Worm (Caenorhabditis elegans) whole organism, dauer: ENCODE results near the gene popl-5.

Experiments used
- unc-62 ChIP-seq: sonication (generic microtip); optimal IDR thresholded peaks from 2 replicates; lab custom pipeline; 2017; ENCODE audit warnings: missing biosample characterization, missing genetic modification reagents, missing genetic modification characterization

The popl-5 gene

DNA sequence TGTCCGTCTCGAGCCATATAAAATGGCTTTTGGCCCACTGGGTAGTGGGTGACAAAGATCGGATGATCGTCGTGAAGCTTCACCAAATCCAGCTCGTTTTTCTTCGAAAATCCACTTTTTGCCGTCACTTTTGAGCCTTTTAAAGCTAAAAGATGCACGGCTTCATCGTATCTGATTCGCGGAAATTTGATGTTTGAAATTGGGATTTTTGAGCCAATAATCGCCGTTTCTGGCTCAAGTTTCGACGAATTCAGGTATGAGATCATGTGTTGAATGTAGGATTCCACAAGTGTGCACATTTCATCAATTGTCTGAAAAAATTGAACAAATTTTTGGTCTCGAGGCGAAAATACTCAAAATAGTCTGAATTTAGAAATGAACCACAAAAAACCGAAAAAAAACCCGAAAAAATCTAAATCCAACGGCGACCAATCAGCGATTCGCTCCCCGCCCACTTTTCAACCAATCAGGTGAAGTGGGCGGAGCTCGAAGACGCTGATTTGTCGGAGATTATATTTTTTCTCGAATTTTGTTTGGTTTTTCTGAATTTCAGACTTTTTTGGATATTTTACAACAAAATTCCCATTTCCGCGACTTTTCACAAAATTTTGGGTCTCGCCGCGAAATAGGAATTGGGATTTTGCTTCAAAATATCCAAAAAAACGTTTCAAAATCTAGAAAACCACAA is 1.7 kb upstream of the popl-5 start:
- no peak for TF ChIP-seq unc-62

DNA sequence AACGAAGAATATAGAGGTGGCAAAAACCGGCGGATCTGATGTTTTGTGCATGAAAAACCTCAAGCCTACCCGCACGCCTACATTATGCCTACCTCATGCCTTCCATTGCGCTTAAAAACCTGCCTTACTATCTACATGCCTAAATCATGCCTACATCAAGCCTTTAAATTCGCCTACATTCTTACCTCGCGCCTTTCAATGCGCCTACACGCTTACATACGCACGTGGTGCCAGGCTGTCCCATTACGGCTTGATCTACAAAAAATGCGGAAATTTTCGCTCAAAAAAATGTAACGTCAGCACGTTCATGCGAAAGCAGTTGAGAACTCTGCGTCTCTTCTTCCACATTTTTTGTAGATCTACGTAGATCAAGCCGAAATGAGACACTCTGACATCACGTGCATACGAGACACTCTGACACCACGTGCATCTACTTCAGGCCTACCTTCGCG is 3.0 kb downstream of the popl-5 start, which contains the start of gene fbxa-220:
Gene fbxa-220, minus strand, starts transcription at position 51 of the 452 bp plus-strand sequence.
- TF ChIP-seq unc-62, result no peak

ce11 chrIII:11481309-11481845 is 5.8 kb downstream of the popl-5 start:
- TF ChIP-seq unc-62, result no peak

DNA sequence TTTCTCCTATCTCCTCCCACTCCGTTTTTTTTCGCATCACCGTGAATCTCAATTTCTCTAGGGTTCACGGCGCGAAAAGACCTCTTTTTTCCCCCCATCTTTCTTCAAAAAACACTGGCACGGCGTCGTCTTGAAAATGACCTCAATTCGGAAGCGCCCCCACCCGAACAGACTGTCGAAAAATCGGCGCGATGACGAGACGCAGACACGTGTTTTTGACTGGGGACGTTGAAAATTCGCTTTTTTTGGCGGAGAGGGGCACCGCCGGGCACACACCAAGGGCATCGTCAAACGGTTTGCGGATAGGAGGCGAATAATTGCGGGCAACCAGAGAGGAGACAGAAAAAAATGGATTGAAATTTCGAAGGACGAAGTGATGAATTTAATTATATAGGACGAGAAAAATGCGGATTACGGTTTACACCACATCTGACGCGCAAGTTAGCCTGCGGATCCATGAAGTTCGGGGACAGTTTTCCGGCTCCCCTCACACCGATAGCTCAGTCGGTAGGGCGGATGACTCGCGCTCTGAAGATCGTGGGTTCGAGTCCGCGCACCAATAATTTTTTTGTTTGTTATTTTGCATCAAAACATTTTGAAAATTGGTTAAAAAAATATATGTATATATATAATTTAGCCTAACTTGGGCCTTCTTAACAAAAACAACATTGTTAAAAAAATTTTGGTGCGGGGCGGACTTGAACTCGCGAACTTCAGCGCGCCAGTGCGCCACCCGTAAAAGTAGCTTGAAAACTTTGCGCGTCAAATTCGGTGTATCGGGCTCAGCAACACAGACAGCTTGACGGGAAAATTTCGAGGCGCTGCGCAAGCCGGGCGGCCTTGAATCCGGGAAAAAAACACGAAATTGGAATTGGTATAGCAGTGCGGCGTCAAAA is 8.4 kb downstream of the popl-5 start:
- no peak for TF ChIP-seq unc-62

ce11 chrIII:11477307-11477706 is 9.8 kb downstream of the popl-5 start:
- no peak for TF ChIP-seq unc-62

DNA sequence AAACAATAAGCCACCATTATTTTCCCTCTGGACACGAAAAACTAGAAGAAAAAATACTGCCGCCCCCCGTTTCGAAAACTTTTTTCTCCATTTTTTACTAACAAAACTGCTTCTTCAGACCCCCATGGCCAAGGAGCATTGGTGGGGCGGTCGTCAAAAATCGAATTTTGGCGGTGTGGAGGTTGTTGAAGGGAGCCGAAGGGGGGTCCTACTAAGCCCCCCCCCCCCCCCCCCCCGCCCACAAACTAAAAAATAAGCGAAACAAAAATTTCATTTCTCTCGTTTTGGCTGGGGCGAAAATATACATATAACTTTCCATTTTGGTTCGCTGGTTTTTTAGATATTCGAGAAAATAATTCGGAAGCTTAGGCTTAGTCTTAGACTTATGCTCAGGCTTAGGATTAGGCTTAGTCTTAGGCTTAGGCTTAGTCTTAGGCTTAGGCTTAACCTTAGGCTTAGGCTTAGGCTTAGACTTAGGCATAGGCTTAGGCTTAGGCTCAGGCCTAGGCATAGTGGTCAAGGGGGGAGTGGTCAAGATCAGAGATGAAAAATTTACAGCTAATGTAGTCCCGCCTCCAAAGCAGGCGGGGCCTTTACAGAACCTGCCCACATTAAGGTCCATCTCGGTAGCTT is 12.4 kb downstream of the popl-5 start:
- TF ChIP-seq unc-62, result no peak

DNA sequence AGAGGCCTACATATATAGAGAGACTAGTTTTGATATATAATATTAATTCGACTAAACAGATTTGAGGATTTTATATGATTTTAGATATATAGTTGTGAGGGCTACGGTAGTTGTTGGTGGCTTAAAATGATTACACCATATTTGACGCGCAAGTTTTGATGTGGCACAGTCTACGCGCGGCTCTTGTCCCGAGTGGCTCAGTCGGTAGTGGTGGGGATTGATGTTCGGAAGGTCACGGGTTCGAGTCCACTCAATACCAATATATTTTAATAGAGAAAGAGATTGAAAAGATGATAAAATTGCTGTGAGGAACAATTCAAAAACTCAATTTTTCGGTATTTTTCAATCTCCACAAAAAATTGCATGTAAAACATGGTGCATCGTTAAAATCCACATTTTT is 14.3 kb downstream of the popl-5 start:
- no peak for TF ChIP-seq unc-62

DNA sequence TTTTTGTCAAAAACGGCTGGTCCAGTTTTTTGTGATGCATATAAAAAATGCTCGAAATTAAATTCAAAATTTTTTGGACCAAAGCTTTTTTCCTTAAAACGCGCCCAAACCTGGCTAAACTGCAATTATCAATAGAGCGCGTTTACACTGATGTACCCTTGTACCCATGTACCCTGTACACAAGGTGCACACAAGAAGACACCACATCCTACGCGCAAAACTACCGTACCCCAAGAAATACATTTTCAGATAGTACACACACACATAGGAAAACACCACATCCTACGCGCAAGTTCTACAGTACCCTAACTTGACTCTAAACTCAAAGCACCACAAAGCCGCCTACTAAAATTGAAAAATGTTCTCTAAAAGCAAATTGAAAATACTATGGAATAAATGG is 15.8 kb downstream of the popl-5 start:
- TF ChIP-seq unc-62, result no peak

DNA sequence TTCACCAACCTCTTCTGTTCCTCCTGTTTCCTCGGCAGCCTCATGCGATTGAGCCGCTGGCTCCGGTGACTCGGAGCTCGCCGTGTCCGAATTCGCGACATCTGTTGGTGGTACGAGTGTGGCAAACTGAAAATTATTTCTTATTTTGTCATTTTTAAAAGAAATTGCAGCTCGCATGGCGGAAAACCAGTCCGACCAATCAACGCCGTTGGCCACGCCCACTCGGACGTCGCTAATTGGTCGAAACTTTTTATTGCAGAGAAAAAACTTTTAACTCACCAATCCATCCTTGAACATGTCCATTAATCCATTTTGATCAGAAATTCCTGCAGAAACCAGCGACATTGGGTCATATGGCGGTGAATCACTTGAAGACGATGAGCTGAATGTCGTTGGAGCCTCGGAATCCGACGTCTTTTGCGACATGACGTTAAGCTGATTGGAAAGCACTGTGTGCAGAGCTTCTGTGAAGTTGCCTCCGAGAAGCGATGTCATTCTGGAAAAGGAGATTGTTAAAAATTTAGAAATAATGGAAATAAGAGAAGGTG is 16.8 kb downstream of the popl-5 start, which contains the start of gene bed-2:
Gene bed-2, minus strand, starts transcription at position 498 of the 548 bp plus-strand sequence.
- TF ChIP-seq unc-62, result no peak

- TF ChIP-seq unc-62, result no peak
Observed at ce11 chrIII:11467631-11468481, 19.3 kb downstream of the popl-5 start.

- no peak for TF ChIP-seq unc-62
Observed at ce11 chrIII:11466420-11467188, 20.5 kb downstream of the popl-5 start.

- TF ChIP-seq unc-62, result no peak
Observed at ce11 chrIII:11465394-11465948, 21.7 kb downstream of the popl-5 start.

DNA sequence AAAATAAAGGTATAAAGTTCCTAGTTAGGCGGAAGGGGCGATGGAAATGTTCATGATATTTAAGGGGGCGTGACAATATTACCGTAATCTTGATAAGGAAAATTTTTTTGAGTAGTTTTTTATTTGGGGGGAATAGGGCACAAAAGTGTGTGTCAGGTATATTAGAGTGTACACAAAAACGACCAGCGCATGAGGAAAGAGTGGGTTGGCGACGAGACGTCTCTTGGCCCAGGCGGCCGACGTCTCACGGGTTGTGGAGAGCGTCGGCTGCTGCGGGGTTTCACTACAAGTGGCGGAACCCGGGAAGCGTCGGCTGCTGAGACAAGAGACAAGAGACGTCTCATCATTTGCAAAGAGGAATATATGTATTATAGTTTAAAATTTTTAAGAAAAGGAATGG is 23.4 kb downstream of the popl-5 start:
- no peak for TF ChIP-seq unc-62

- TF ChIP-seq unc-62, result no peak
Observed at ce11 chrIII:11462332-11462731, 24.8 kb downstream of the popl-5 start.
